Worm (Caenorhabditis elegans) whole organism, L1 larva: ENCODE measurements around the gene sdz-27.
A peak's percentile ranks its signal among the peaks of the same experiment; 100 is the strongest.

Experiments used
- C04F5.9 ChIP-seq: sonication (generic microtip); optimal IDR thresholded peaks from 2 replicates; lab custom pipeline; 2016; ENCODE audit warnings: missing genetic modification characterization, missing compliant biosample characterization
- C34B4.2 ChIP-seq: sonication (generic microtip); optimal IDR thresholded peaks from 2 replicates; lab custom pipeline; 2017; ENCODE audit warnings: mild to moderate bottlenecking, missing genetic modification characterization, missing compliant biosample characterization
- aha-1 ChIP-seq: fragments of 150-350 bp; optimal IDR thresholded peaks from 2 replicates; lab custom pipeline; 2014; ENCODE audit warnings: missing biosample characterization, missing genetic modification characterization
- alr-1 ChIP-seq: fragments of 200-800 bp; sonication (Bioruptor generic); optimal IDR thresholded peaks from 2 replicates; lab custom pipeline; 2018; ENCODE audit warnings: borderline replicate concordance, mild to moderate bottlenecking, missing genetic modification characterization, missing compliant biosample characterization
- aly-2 ChIP-seq: fragments of 150-350 bp; optimal IDR thresholded peaks from 2 replicates; lab custom pipeline; 2014; ENCODE audit warnings: missing biosample characterization, missing genetic modification characterization
- ama-1 ChIP-seq: fragments of 150-350 bp; optimal IDR thresholded peaks from 2 replicates; lab custom pipeline; 2014
- blmp-1 ChIP-seq: fragments of 150-350 bp; optimal IDR thresholded peaks from 2 replicates; lab custom pipeline; 2014; ENCODE audit warnings: missing biosample characterization, missing genetic modification characterization
- ceh-90 ChIP-seq: sonication (generic microtip); optimal IDR thresholded peaks from 2 replicates; lab custom pipeline; 2016; ENCODE audit warnings: missing genetic modification characterization, missing compliant biosample characterization
- dpl-1 ChIP-seq, 3 experiments: fragments of 150-350 bp in 2 of 3; sonication (generic microtip) in 1 of 3; optimal IDR thresholded peaks; 2 replicates each; lab custom pipeline; 2014 to 2017; ENCODE audit warnings: missing biosample characterization in 3 of 3, missing genetic modification characterization in 3 of 3, missing genetic modification reagents in 3 of 3
- dsc-1 ChIP-seq: sonication (generic microtip); optimal IDR thresholded peaks from 2 replicates; lab custom pipeline; 2016; ENCODE audit warnings: mild to moderate bottlenecking, missing genetic modification characterization, missing compliant biosample characterization
- egl-13 ChIP-seq: sonication (generic microtip); optimal IDR thresholded peaks from 2 replicates; lab custom pipeline; 2016; ENCODE audit warnings: missing genotype, missing genetic modification reagents, missing genetic modification characterization, missing compliant biosample characterization
- egl-27 ChIP-seq, 2 experiments: fragments of 150-350 bp in 1 of 2; sonication (generic microtip); optimal IDR thresholded peaks; 3 replicates each; lab custom pipeline; 2017 to 2018; ENCODE audit warnings: missing biosample characterization in 2 of 2, missing genetic modification characterization in 2 of 2, missing genetic modification reagents in 2 of 2
- elt-2 ChIP-seq: sonication (generic microtip); optimal IDR thresholded peaks from 2 replicates; lab custom pipeline; 2016; ENCODE audit warnings: missing genetic modification characterization, mild to moderate bottlenecking, inconsistent platforms, missing compliant biosample characterization, missing genetic modification reagents
- elt-3 ChIP-seq, 6 experiments: fragments of 150-350 bp in 1 of 6; sonication (generic microtip); optimal IDR thresholded peaks; 2 replicates each; lab custom pipeline; 2017 to 2018; ENCODE audit warnings: missing biosample characterization in 6 of 6, missing genetic modification characterization in 6 of 6, inconsistent platforms in 1 of 6
- fkh-8 ChIP-seq: sonication (generic microtip); optimal IDR thresholded peaks from 2 replicates; lab custom pipeline; 2016; ENCODE audit warnings: mild to moderate bottlenecking, missing genetic modification characterization, missing compliant biosample characterization
- fos-1 ChIP-seq: fragments of 150-350 bp; optimal IDR thresholded peaks from 2 replicates; lab custom pipeline; 2014; ENCODE audit warnings: missing biosample characterization, missing genetic modification characterization
- hpl-2 ChIP-seq: fragments of 150-350 bp; optimal IDR thresholded peaks from 2 replicates; lab custom pipeline; 2014; ENCODE audit warnings: missing biosample characterization, missing genetic modification reagents, missing genetic modification characterization
- lin-14 ChIP-seq: fragments of 200-800 bp; sonication (Bioruptor generic); optimal IDR thresholded peaks from 2 replicates; lab custom pipeline; 2018; ENCODE audit warnings: mild to moderate bottlenecking, missing genetic modification characterization, moderate library complexity, missing compliant biosample characterization
- lin-15B ChIP-seq: fragments of 150-350 bp; sonication (generic microtip); optimal IDR thresholded peaks from 3 replicates; lab custom pipeline; 2014; ENCODE audit warnings: missing biosample characterization, missing genetic modification characterization
- lin-35 ChIP-seq, 2 experiments: fragments of 150-350 bp; optimal IDR thresholded peaks; 2 replicates each; lab custom pipeline; 2014; ENCODE audit warnings: missing biosample characterization in 2 of 2, missing genetic modification characterization in 2 of 2, missing genetic modification reagents in 2 of 2
- mab-9 ChIP-seq: fragments of 200-800 bp; sonication (Bioruptor generic); IDR thresholded peaks from 2 replicates; pipeline ENCODE4 v1.3.6; 2022; ENCODE audit warnings: missing genetic modification reagents, missing genetic modification characterization, missing compliant biosample characterization
- mdl-1 ChIP-seq, 2 experiments: fragments of 150-350 bp; optimal IDR thresholded peaks; 2 replicates each; lab custom pipeline; 2014 to 2017; ENCODE audit warnings: missing biosample characterization in 2 of 2, missing genetic modification characterization in 2 of 2, inconsistent platforms in 1 of 2
- mef-2 ChIP-seq: fragments of 150-350 bp; optimal IDR thresholded peaks from 2 replicates; lab custom pipeline; 2014; ENCODE audit warnings: missing biosample characterization, missing genetic modification characterization
- mep-1 ChIP-seq: fragments of 150-350 bp; optimal IDR thresholded peaks from 2 replicates; lab custom pipeline; 2014; ENCODE audit warnings: missing biosample characterization, missing genetic modification characterization
- nhr-11 ChIP-seq: fragments of 150-350 bp; optimal IDR thresholded peaks from 2 replicates; lab custom pipeline; 2014; ENCODE audit warnings: missing biosample characterization, missing genetic modification characterization
- nhr-12 ChIP-seq: sonication (generic microtip); optimal IDR thresholded peaks from 2 replicates; lab custom pipeline; 2017; ENCODE audit warnings: missing biosample characterization, missing genetic modification characterization
- nhr-19 ChIP-seq: fragments of 200-800 bp; sonication (Bioruptor generic); conservative IDR thresholded peaks from 2 replicates; pipeline ENCODE4 v1.3.6; 2022; ENCODE audit warnings: missing genetic modification characterization, missing compliant biosample characterization
- nhr-47 ChIP-seq: sonication (generic microtip); optimal IDR thresholded peaks from 2 replicates; lab custom pipeline; 2016; ENCODE audit warnings: mild to moderate bottlenecking, missing genetic modification characterization, moderate library complexity, missing compliant biosample characterization
- nhr-77 ChIP-seq: fragments of 150-350 bp; optimal IDR thresholded peaks from 2 replicates; lab custom pipeline; 2014; ENCODE audit warnings: missing biosample characterization, missing genetic modification characterization
- nhr-90 ChIP-seq: sonication (generic microtip); optimal IDR thresholded peaks from 2 replicates; lab custom pipeline; 2016; ENCODE audit warnings: mild to moderate bottlenecking, missing genetic modification characterization, missing compliant biosample characterization; ENCODE audit not compliant: poor library complexity
- pax-3 ChIP-seq: fragments of 200-800 bp; sonication (Bioruptor generic); optimal IDR thresholded peaks from 2 replicates; lab custom pipeline; 2018; ENCODE audit warnings: mild to moderate bottlenecking, missing genetic modification characterization, moderate library complexity, missing compliant biosample characterization
- snpc-4 ChIP-seq: fragments of 150-350 bp; optimal IDR thresholded peaks from 2 replicates; lab custom pipeline; 2014; ENCODE audit warnings: missing biosample characterization, missing genetic modification characterization
- sox-4 ChIP-seq: sonication (generic microtip); optimal IDR thresholded peaks from 2 replicates; lab custom pipeline; 2016; ENCODE audit warnings: missing genetic modification characterization, missing compliant biosample characterization
- sptf-1 ChIP-seq: fragments of 150-350 bp; optimal IDR thresholded peaks from 2 replicates; lab custom pipeline; 2014; ENCODE audit warnings: missing biosample characterization, missing genetic modification characterization
- sup-37 ChIP-seq: fragments of 200-800 bp; sonication (Bioruptor generic); optimal IDR thresholded peaks from 2 replicates; lab custom pipeline; 2018; ENCODE audit warnings: mild to moderate bottlenecking, missing genetic modification characterization, missing compliant biosample characterization
- swsn-7 ChIP-seq: sonication (generic microtip); optimal IDR thresholded peaks from 2 replicates; lab custom pipeline; 2016; ENCODE audit warnings: missing genetic modification characterization, missing compliant biosample characterization
- unc-130 ChIP-seq: fragments of 150-350 bp; optimal IDR thresholded peaks from 2 replicates; lab custom pipeline; 2017; ENCODE audit warnings: missing biosample characterization, missing genetic modification characterization, inconsistent platforms
- unc-86 ChIP-seq: sonication (generic microtip); optimal IDR thresholded peaks from 2 replicates; lab custom pipeline; 2016; ENCODE audit warnings: missing genetic modification characterization, missing compliant biosample characterization
- unc-98 ChIP-seq: fragments of 200-800 bp; sonication (Bioruptor generic); IDR thresholded peaks from 2 replicates; pipeline ENCODE4 v1.3.6; 2022; ENCODE audit warnings: missing genetic modification characterization, missing compliant biosample characterization
- vab-15 ChIP-seq: sonication (generic microtip); optimal IDR thresholded peaks from 2 replicates; lab custom pipeline; 2017; ENCODE audit warnings: missing genotype, mild to moderate bottlenecking, missing genetic modification characterization, missing compliant biosample characterization
- zip-4 ChIP-seq: fragments of 200-800 bp; sonication (Bioruptor generic); optimal IDR thresholded peaks from 2 replicates; lab custom pipeline; 2018; ENCODE audit warnings: mild to moderate bottlenecking, missing genetic modification characterization, moderate library complexity, missing compliant biosample characterization
- ztf-11 ChIP-seq, 2 experiments: sonication (generic microtip); optimal IDR thresholded peaks; 2 replicates each; lab custom pipeline; 2016 to 2017; ENCODE audit warnings: missing genetic modification characterization in 2 of 2, missing biosample characterization in 1 of 2, missing compliant biosample characterization in 1 of 2
- ztf-4 ChIP-seq: fragments of 150-350 bp; optimal IDR thresholded peaks from 2 replicates; lab custom pipeline; 2014; ENCODE audit warnings: missing biosample characterization, missing genetic modification characterization

The sdz-27 gene

ce11 chrIV:11169652-11170051 lies 17.2 kb upstream of the sdz-27 start, which contains the start of gene nhr-67:
nhr-67 (plus strand) TSS chrIV:11169748.
- no peak for TF ChIP-seq sptf-1 (tag; lab: Kevin White, UChicago)
- no peak for TF ChIP-seq lin-14 (GFP tag; lab: Kevin White, UChicago)
- no peak for TF ChIP-seq pax-3 (tag; lab: Kevin White, UChicago)
- no peak for TF ChIP-seq egl-27 (tag; optimal IDR thresholded peaks at IDR 0.05; lab: Kevin White, UChicago)
- TF ChIP-seq zip-4, result no peak
- no peak for TF ChIP-seq fos-1 (tag; lab: Kevin White, UChicago)
- no peak for TF ChIP-seq ztf-11 (tag; optimal IDR thresholded peaks at IDR 0.05; lab: Kevin White, UChicago)
- no peak for TF ChIP-seq nhr-77
- no peak for TF ChIP-seq elt-2
- TF ChIP-seq ceh-90 (tag; lab: Kevin White, UChicago), result no peak
- no peak for TF ChIP-seq nhr-19
- TF ChIP-seq swsn-7 (tag; lab: Kevin White, UChicago), result no peak
- TF ChIP-seq blmp-1 (tag; lab: Kevin White, UChicago), result no peak

ce11 chrIV:11174772-11175171 lies 12.1 kb upstream of the sdz-27 start:
- TF ChIP-seq blmp-1 (tag; lab: Kevin White, UChicago) (peak; percentile 24), ceh-90 (tag; lab: Kevin White, UChicago) (no peak), alr-1 (tag; lab: Kevin White, UChicago) (no peak), C04F5.9 (tag; lab: Kevin White, UChicago) (no peak)

- TF ChIP-seq elt-2, result no peak
- TF ChIP-seq fos-1 (tag; lab: Kevin White, UChicago), result no peak
- TF ChIP-seq mdl-1 (tag; optimal IDR thresholded peaks at IDR 0.05; lab: Kevin White, UChicago), result no peak
- no peak for TF ChIP-seq unc-98 (GFP tag; lab: Robert Waterston, UW)
- TF ChIP-seq ama-1, result no peak
- no peak for TF ChIP-seq vab-15 (tag; lab: Kevin White, UChicago)
- TF ChIP-seq hpl-2, result no peak
- no peak for TF ChIP-seq pax-3 (tag; lab: Kevin White, UChicago)
- TF ChIP-seq mab-9 (GFP tag; lab: Robert Waterston, UW), result no peak
- no peak for TF ChIP-seq dsc-1 (tag; lab: Kevin White, UChicago)
- TF ChIP-seq fkh-8 (tag; lab: Kevin White, UChicago), result no peak
- TF ChIP-seq unc-130 (tag; lab: Kevin White, UChicago), result no peak
- TF ChIP-seq ztf-4, result no peak
- no peak for TF ChIP-seq nhr-11
- TF ChIP-seq, all 84 proteins: peak for 0
These were observed 9.9 kb upstream of the sdz-27 start, which contains the start of gene rap-3 for ce11 chrIV:11176967-11177366. rap-3 (plus strand) TSS chrIV:11177267.

ce11 chrIV:11178495-11178894 lies 8.3 kb upstream of the sdz-27 start, which contains the start of gene C08F8.9:
C08F8.9 (minus strand) TSS chrIV:11178595.
- no peak for TF ChIP-seq nhr-12 (tag; lab: Kevin White, UChicago)
- no peak for TF ChIP-seq aly-2
- no peak for TF ChIP-seq mab-9 (GFP tag; lab: Robert Waterston, UW)
- TF ChIP-seq aha-1, result no peak
- TF ChIP-seq unc-86 (tag; lab: Kevin White, UChicago), result no peak
- TF ChIP-seq fkh-8 (tag; lab: Kevin White, UChicago), result no peak
- no peak for TF ChIP-seq lin-15B (tag; lab: Kevin White, UChicago)
- no peak for TF ChIP-seq sptf-1 (tag; lab: Kevin White, UChicago)
- no peak for TF ChIP-seq C34B4.2 (tag; lab: Kevin White, UChicago)
- TF ChIP-seq sox-4 (tag; lab: Kevin White, UChicago), result no peak
- no peak for TF ChIP-seq nhr-11
- no peak for TF ChIP-seq sup-37

- TF ChIP-seq aly-2 (peak; percentile 54), elt-3 (tag; optimal IDR thresholded peaks at IDR 0.05; lab: Kevin White, UChicago) (peak in 3 of 6 experiments; percentile 7 to 82 (median 79)), ztf-4 (peak; percentile 64), dpl-1 (GFP tag; optimal IDR thresholded peaks at IDR 0.05; lab: Kevin White, UChicago) (peak; percentile 67 to 82 (median 81)), egl-13 (tag; lab: Kevin White, UChicago) (peak; percentile 77), ztf-11 (tag; optimal IDR thresholded peaks at IDR 0.05; lab: Kevin White, UChicago) (peak in 1 of 2 experiments; percentile 69), nhr-90 (tag; lab: Kevin White, UChicago) (peak; percentile 93), snpc-4 (tag; lab: Kevin White, UChicago) (peak; percentile 79), mef-2 (tag; lab: Kevin White, UChicago) (peak; percentile 20), aha-1 (peak; percentile 16), dsc-1 (tag; lab: Kevin White, UChicago) (peak; percentile 91), mep-1 (tag; lab: Kevin White, UChicago) (peak; percentile 91), nhr-47 (peak; percentile 96), fkh-8 (tag; lab: Kevin White, UChicago) (peak; percentile 79), lin-35 (GFP tag; optimal IDR thresholded peaks at IDR 0.05; lab: Kevin White, UChicago) (peak; percentile 83 to 90), C04F5.9 (tag; lab: Kevin White, UChicago) (peak; percentile 58), sup-37 (peak; percentile 46)
These were observed 7.6 kb upstream of the sdz-27 start, which contains the start of gene cpt-2 for ce11 chrIV:11179123-11179740. cpt-2 (plus strand) TSS chrIV:11179645.
